Worm (Caenorhabditis elegans) whole organism, early embryonic: ENCODE measurements around the gene R08C7.4.

Experiments used
- B0310.2 ChIP-seq: sonication (generic microtip); optimal IDR thresholded peaks from 2 replicates; lab custom pipeline; 2016; ENCODE audit warnings: mild to moderate bottlenecking, missing genetic modification characterization, missing compliant biosample characterization
- F13C5.2 ChIP-seq: sonication (generic microtip); optimal IDR thresholded peaks from 2 replicates; lab custom pipeline; 2017; ENCODE audit warnings: mild to moderate bottlenecking, missing genetic modification characterization, inconsistent platforms, missing compliant biosample characterization
- aly-1 ChIP-seq: sonication (generic microtip); optimal IDR thresholded peaks from 2 replicates; lab custom pipeline; 2016; ENCODE audit warnings: missing genetic modification characterization, missing compliant biosample characterization
- ama-1 ChIP-seq: fragments of 150-350 bp; optimal IDR thresholded peaks from 2 replicates; lab custom pipeline; 2014
- ceh-13 ChIP-seq: fragments of 200-800 bp; sonication (Bioruptor generic); optimal IDR thresholded peaks from 2 replicates; lab custom pipeline; 2018; ENCODE audit warnings: mild to moderate bottlenecking, missing genetic modification characterization, missing compliant biosample characterization
- ceh-36 ChIP-seq: sonication (generic microtip); optimal IDR thresholded peaks from 2 replicates; lab custom pipeline; 2016; ENCODE audit warnings: missing genetic modification characterization, inconsistent platforms, missing compliant biosample characterization
- ets-7 ChIP-seq: sonication (generic microtip); optimal IDR thresholded peaks from 2 replicates; lab custom pipeline; 2016; ENCODE audit warnings: missing genotype, missing genetic modification characterization, missing compliant biosample characterization
- flt-1 ChIP-seq: fragments of 200-800 bp; sonication (Bioruptor generic); IDR thresholded peaks from 2 replicates; pipeline ENCODE4 v1.3.6; 2022; ENCODE audit warnings: missing genetic modification characterization, missing compliant biosample characterization
- hmbx-1 ChIP-seq: sonication (generic microtip); optimal IDR thresholded peaks from 2 replicates; lab custom pipeline; 2016; ENCODE audit warnings: mild to moderate bottlenecking, missing genetic modification characterization, missing compliant biosample characterization
- hmg-4 ChIP-seq: fragments of 200-800 bp; sonication (Bioruptor generic); optimal IDR thresholded peaks from 2 replicates; lab custom pipeline; 2018; ENCODE audit warnings: mild to moderate bottlenecking, missing genetic modification characterization, missing compliant biosample characterization
- hnd-1 ChIP-seq: sonication (generic microtip); optimal IDR thresholded peaks from 2 replicates; lab custom pipeline; 2016; ENCODE audit warnings: missing genetic modification characterization, missing compliant biosample characterization
- pes-1 ChIP-seq: fragments of 200-800 bp; sonication (Bioruptor generic); IDR thresholded peaks from 2 replicates; pipeline ENCODE4 v1.3.6; 2022; ENCODE audit warnings: missing genetic modification reagents, missing genetic modification characterization, missing compliant biosample characterization
- scrt-1 ChIP-seq: fragments of 200-800 bp; sonication (Bioruptor generic); IDR thresholded peaks from 2 replicates; pipeline ENCODE4 v1.3.6; 2022; ENCODE audit warnings: missing genetic modification characterization, missing compliant biosample characterization
- sea-1 ChIP-seq: fragments of 200-800 bp; sonication (Bioruptor generic); conservative IDR thresholded peaks from 2 replicates; pipeline ENCODE4 v1.3.6; 2022; ENCODE audit warnings: missing genetic modification characterization, missing compliant biosample characterization
- tbx-11 ChIP-seq: fragments of 200-800 bp; sonication (Bioruptor generic); IDR thresholded peaks from 2 replicates; pipeline ENCODE4 v1.3.6; 2022; ENCODE audit warnings: missing genetic modification characterization, missing compliant biosample characterization
- tbx-37 ChIP-seq: fragments of 200-800 bp; sonication (Bioruptor generic); conservative IDR thresholded peaks from 2 replicates; pipeline ENCODE4 v1.3.6; 2022; ENCODE audit warnings: missing genetic modification reagents, missing genetic modification characterization, missing compliant biosample characterization
- tra-4 ChIP-seq: sonication (generic microtip); optimal IDR thresholded peaks from 2 replicates; lab custom pipeline; 2017; ENCODE audit warnings: missing genetic modification characterization, missing compliant biosample characterization

R08C7.4 gene

DNA sequence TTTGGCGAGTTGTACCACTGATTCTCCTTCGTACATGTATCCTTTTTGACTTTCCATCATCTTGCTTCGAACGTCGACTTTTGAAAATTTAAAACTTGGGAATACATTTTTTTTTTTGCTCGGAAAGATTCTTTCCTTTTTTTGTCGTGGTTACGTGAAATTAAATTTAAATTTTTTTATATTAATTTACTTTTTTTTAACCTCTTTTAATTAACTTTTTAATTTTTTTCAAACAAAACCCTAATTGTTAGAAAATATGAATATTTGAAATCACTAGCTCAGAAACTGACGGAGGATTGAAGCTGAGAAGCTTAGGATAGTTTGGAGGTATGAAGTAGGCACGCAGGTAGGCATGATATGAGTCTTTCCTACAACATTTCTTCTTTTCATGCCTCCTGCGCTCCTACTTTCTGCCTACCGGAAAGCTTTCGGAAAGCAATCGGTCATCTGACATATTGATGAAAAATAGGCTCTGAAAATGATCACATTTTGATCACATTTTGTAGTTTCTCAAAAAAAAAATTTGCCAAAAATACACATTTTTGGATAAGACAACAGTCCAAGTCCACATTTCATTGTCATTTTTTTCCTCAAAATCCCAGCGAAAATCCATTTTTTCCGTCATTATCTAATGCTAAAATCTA lies at the start of gene R08C7.4, which contains the start of gene R08C7.8:
Gene R08C7.4, plus strand, starts transcription at position 594 of the 644 bp plus-strand sequence.
Gene R08C7.8, minus strand, starts transcription at position 101 of the 644 bp plus-strand sequence.
- TF ChIP-seq flt-1 (no peak), hmg-4 (GFP tag; lab: Kevin White, UChicago) (no peak), tbx-11 (GFP tag; lab: Robert Waterston, UW) (no peak), hmbx-1 (tag; lab: Kevin White, UChicago) (no peak), ets-7 (tag; lab: Kevin White, UChicago) (no peak), tra-4 (tag; lab: Kevin White, UChicago) (no peak), ama-1 (no peak), sea-1 (GFP tag; lab: Robert Waterston, UW) (no peak), tbx-37 (GFP tag; lab: Robert Waterston, UW) (no peak), F13C5.2 (tag; lab: Kevin White, UChicago) (no peak), pes-1 (GFP tag; lab: Robert Waterston, UW) (no peak), B0310.2 (tag; lab: Kevin White, UChicago) (no peak), hnd-1 (tag; lab: Kevin White, UChicago) (no peak), ceh-13 (GFP tag; lab: Kevin White, UChicago) (no peak), aly-1 (tag; lab: Kevin White, UChicago) (no peak), ceh-36 (tag; lab: Kevin White, UChicago) (no peak), scrt-1 (GFP tag; lab: Robert Waterston, UW) (no peak)

DNA sequence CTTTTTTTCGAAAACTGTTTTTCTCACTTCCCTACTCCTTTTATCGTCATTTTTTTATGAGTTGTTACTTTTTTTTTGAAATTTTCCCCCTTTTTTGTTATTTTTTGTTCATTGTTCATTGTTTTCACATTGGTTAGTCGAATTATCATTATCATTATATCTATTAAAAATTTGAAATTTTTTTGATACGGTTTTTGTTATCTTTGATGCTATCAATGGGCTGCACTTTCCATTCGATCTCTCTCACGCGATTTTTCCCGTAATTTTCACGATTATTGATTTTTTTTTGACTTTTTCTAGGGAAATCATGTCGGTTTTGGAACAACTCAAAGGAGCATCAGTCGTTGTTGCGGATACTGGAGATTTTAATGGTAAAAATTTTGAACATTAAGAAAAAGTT lies 48.5 kb upstream of the R08C7.4 start, which contains the start of gene tald-1:
Gene tald-1, plus strand, starts transcription at position 301 of the 400 bp plus-strand sequence.
- TF ChIP-seq hmg-4 (GFP tag; lab: Kevin White, UChicago) (no peak), aly-1 (tag; lab: Kevin White, UChicago) (no peak), B0310.2 (tag; lab: Kevin White, UChicago) (no peak), ets-7 (tag; lab: Kevin White, UChicago) (no peak), ceh-13 (GFP tag; lab: Kevin White, UChicago) (no peak), flt-1 (no peak), hnd-1 (tag; lab: Kevin White, UChicago) (no peak), ama-1 (no peak)

DNA sequence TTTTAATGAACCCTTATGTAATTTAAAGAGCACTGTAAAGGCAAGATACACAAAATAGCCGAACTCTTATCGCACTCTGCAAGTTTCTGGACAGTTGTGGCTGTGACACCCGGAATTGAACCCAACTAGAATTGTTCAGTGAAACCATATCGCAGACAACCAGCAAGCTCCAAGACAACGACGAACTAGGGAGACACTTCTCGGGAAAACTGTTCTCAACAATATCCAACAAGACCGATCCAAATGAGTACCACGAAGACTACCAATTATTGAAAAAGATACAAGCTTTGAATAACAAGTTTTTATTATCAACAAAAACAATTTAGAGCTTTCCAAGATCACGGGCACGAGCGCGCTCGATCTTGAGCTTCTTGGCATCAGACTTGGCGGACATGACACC lies 46.0 kb upstream of the R08C7.4 start:
- peak; percentile 2 for TF ChIP-seq ama-1

DNA sequence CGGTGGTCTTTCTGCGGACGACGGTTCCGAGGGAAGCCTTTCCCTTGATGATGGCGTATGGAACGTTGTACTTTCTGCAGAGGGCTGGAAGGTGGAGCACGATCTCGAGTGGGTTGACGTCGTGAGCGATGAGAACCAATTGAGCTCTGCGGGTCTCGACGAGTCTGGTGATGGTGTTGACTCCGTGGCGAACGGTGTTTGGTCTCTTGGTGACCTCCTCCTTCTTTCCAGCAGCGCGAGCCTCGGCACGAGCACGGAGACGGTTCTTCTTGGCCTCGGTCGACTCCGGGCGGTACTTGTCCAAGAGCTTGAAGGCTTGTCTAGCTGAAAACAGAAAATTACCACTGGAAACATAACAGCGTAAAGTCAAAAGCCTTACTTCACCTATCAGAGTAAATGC lies 45.4 kb upstream of the R08C7.4 start:
- TF ChIP-seq sea-1 (GFP tag; lab: Robert Waterston, UW), result 0 out of 2 replicates have a peak, but pooled peaks have one; percentile 9

DNA sequence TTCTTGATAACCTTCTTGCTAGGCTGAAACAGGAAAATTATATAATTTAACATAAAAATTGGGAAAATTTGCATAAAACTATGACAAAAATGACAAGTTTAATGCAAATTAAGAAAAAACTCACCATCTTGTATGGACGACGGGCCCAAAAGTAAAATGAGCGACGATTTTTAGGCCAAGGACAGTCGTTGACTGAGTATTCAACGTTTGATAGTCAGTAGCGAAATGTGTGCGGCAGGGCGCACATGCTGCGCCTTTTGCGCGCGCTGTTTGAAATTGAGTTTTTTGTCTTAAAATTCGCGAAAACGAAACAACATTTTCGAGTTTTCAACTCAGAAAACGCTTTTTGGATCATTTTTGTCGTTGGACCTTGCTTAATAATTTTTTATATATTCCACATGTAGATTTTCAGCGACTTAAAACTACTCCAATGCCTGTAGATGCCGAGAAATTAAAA lies 44.4 kb upstream of the R08C7.4 start, which contains the start of the genes rpl-7A and set-21:
Gene rpl-7A, minus strand, starts transcription at position 153 of the 457 bp plus-strand sequence.
Gene set-21, plus strand, starts transcription at position 407 of the 457 bp plus-strand sequence.
- no peak for TF ChIP-seq hmbx-1 (tag; lab: Kevin White, UChicago)
- TF ChIP-seq ceh-36 (tag; lab: Kevin White, UChicago), result no peak
- TF ChIP-seq sea-1 (GFP tag; lab: Robert Waterston, UW), result peak; percentile 74; the same call in 1 of the 2 replicates
- TF ChIP-seq hnd-1 (tag; lab: Kevin White, UChicago), result no peak
- no peak for TF ChIP-seq ceh-13 (GFP tag; lab: Kevin White, UChicago)
- peak; percentile 86 for TF ChIP-seq F13C5.2 (tag; lab: Kevin White, UChicago)
- TF ChIP-seq tra-4 (tag; lab: Kevin White, UChicago), result no peak
- TF ChIP-seq pes-1 (GFP tag; lab: Robert Waterston, UW), result peak; percentile 74
- 0 out of 2 replicates have a peak, but pooled peaks have one; percentile 28 for TF ChIP-seq scrt-1 (GFP tag; lab: Robert Waterston, UW)
- no peak for TF ChIP-seq ama-1
- TF ChIP-seq tbx-11 (GFP tag; lab: Robert Waterston, UW), result no peak
- peak; percentile 57 for TF ChIP-seq hmg-4 (GFP tag; lab: Kevin White, UChicago)
- TF ChIP-seq tbx-37 (GFP tag; lab: Robert Waterston, UW), result peak; percentile 51
- peak; percentile 52 for TF ChIP-seq flt-1
- TF ChIP-seq B0310.2 (tag; lab: Kevin White, UChicago), result peak; percentile 18
- TF ChIP-seq ets-7 (tag; lab: Kevin White, UChicago), result no peak
- no peak for TF ChIP-seq aly-1 (tag; lab: Kevin White, UChicago)

DNA sequence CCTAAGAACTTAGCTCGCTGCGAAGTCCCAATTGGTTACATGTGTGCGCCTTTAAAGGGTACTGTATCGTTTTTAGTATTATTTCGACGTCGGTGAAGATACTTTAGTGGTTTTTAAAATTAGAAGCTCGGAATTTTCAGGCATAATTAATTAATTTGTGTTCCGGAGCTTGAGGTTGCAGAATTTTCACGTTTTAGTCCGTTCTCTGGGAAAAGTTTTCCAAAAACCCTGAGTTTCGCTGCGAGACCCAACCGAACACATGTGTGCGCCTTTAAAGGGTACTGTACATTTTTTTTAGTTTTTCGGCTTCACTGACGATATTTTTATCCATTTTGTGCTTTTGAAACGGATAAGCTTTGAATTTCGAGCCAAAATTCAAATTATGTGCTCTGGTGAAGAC lies 41.3 kb upstream of the R08C7.4 start:
- TF ChIP-seq tbx-37 (GFP tag; lab: Robert Waterston, UW), result no peak
- no peak for TF ChIP-seq pes-1 (GFP tag; lab: Robert Waterston, UW)
- no peak for TF ChIP-seq scrt-1 (GFP tag; lab: Robert Waterston, UW)
- TF ChIP-seq ama-1, result no peak
- no peak for TF ChIP-seq tra-4 (tag; lab: Kevin White, UChicago)
- TF ChIP-seq ets-7 (tag; lab: Kevin White, UChicago), result no peak
- TF ChIP-seq hmg-4 (GFP tag; lab: Kevin White, UChicago), result no peak
- TF ChIP-seq ceh-13 (GFP tag; lab: Kevin White, UChicago), result no peak
- TF ChIP-seq aly-1 (tag; lab: Kevin White, UChicago), result no peak
- no peak for TF ChIP-seq F13C5.2 (tag; lab: Kevin White, UChicago)
- TF ChIP-seq ceh-36 (tag; lab: Kevin White, UChicago), result no peak

DNA sequence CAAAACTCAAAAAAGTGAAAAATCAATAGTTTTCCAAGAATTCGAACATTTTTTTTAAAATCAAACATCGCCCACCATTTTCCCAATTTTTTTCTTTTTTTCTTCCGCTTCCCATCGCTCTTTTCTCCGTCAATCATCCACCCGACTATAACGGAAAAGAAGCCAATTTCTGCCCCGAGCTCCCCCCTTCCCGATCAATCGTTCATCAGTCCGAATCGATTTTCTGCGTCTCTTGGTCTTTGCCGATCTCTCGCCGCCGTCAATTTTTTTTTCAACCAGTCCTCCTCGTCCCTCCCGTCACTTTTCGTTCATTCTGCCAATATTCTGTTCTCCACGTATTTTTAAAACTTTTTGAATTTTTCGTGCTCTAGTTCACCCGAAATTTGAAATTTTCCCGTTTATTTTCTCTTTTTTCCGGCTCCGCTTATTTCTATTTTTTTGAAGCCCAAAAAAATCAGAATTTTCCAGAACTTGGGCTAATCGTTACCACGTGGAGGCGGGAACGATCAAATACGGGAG lies 40.8 kb upstream of the R08C7.4 start, which contains the start of gene ell-1:
Gene ell-1, plus strand, starts transcription at position 469 of the 519 bp plus-strand sequence.
- TF ChIP-seq flt-1 (no peak), sea-1 (GFP tag; lab: Robert Waterston, UW) (no peak), hnd-1 (tag; lab: Kevin White, UChicago) (no peak), pes-1 (GFP tag; lab: Robert Waterston, UW) (no peak), aly-1 (tag; lab: Kevin White, UChicago) (no peak), ceh-36 (tag; lab: Kevin White, UChicago) (no peak)
